Worm (Caenorhabditis elegans): ENCODE measurements around the gene C23G10.2.

C23G10.2 gene

DNA sequence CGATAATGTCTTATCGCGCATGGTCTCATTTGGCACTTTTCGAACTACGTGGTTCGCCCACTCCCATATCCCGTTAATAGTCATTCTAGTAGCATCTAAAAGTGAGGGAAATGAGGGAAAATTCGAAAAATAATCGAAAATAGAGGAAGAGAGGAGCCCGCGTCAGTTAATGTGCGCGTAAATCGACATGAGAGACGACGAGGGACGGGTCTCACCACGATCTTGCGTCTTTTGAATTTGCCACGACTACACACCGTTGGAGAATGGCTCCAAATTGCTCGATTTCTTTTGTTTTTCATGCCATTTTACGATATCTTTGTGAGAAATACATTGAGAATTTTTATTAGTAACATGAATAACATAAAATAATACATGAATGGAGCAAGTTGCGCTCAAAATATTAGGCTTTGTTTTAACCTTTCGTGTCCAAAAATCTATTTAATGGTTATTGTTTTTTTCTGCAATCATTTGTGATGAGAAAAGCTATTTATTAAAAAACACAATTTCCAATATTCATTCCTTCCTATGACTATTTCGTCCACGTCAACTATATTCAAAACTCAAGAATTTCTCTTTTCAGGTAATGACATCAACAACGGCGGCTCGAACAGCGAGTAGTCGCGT lies 40.3 kb downstream of the C23G10.2 start, which contains the start of the genes gen-1 and stt-3:
TSS of gene gen-1 (minus strand) at position 95 of the 624 bp plus-strand sequence.
TSS of gene stt-3 (plus strand) at position 574 of the 624 bp plus-strand sequence.
- TF ChIP-seq pax-1 (tag; optimal IDR thresholded peaks at IDR 0.05) (no peak), ceh-30 (tag; optimal IDR thresholded peaks at IDR 0.05) (no peak), ahr-1 (tag; optimal IDR thresholded peaks at IDR 0.05) (no peak), tbx-7 (tag; optimal IDR thresholded peaks at IDR 0.05) (no peak), odd-2 (tag; optimal IDR thresholded peaks at IDR 0.05) (no peak), C38D4.7 (GFP tag; optimal IDR thresholded peaks at IDR 0.05) (no peak), pag-3 (tag; optimal IDR thresholded peaks at IDR 0.05; ENCODE audit: borderline replicate concordance) (no peak), unc-3 (GFP tag; conservative IDR thresholded peaks at IDR 0.05) (no peak), unc-3 (tag; optimal IDR thresholded peaks at IDR 0.05) (no peak), che-1 (tag; optimal IDR thresholded peaks at IDR 0.05) (no peak), mec-3 (tag; optimal IDR thresholded peaks at IDR 0.05; ENCODE audit: borderline replicate concordance) (no peak), nhr-232 (tag; optimal IDR thresholded peaks at IDR 0.05) (no peak)

DNA sequence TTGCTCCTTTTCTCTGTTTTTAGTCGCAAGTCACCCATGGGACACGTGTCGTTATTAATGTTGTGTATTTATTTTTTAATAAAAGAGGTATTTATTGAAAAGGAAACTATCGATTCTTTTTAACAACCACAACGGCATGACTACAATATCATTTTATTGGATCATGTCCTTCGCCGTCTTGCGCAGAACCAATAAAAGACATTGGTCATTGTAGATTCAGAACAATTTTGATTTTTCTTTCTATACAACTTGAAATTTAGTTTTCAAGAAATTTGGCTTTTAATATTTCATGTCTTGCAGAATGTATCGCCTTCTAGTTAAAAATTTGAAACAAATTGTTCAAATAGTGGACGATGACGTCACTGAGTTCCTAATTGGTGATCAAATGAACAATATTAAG lies 43.6 kb downstream of the C23G10.2 start, which contains the start of gene amdh-1:
TSS of gene amdh-1 (plus strand) at position 301 of the 400 bp plus-strand sequence.
- TF ChIP-seq hlh-6 (tag; optimal IDR thresholded peaks at IDR 0.05) = no peak
- no peak for TF ChIP-seq fax-1 (tag; optimal IDR thresholded peaks at IDR 0.05)
- TF ChIP-seq F13H6.1 (tag; optimal IDR thresholded peaks at IDR 0.05) = no peak
- no peak for TF ChIP-seq che-1 (tag; optimal IDR thresholded peaks at IDR 0.05)
- TF ChIP-seq mec-3 (tag; optimal IDR thresholded peaks at IDR 0.05; ENCODE audit: borderline replicate concordance) = no peak
- TF ChIP-seq pqm-1 (tag; optimal IDR thresholded peaks at IDR 0.05) = no peak
- TF ChIP-seq ceh-34 (tag; optimal IDR thresholded peaks at IDR 0.05) = no peak
- no peak for TF ChIP-seq nhr-232 (tag; optimal IDR thresholded peaks at IDR 0.05)
- TF ChIP-seq hlh-15 (tag; optimal IDR thresholded peaks at IDR 0.05) = no peak
- TF ChIP-seq ceh-19 (GFP tag; optimal IDR thresholded peaks at IDR 0.05) = no peak
- TF ChIP-seq zip-5 (tag; optimal IDR thresholded peaks at IDR 0.05) = no peak
- TF ChIP-seq unc-42 (tag; optimal IDR thresholded peaks at IDR 0.05) = no peak
- no peak for TF ChIP-seq pat-9 (tag; optimal IDR thresholded peaks at IDR 0.05)
- no peak for TF ChIP-seq K09A11.1 (tag; optimal IDR thresholded peaks at IDR 0.05; ENCODE audit: insufficient read depth)
- no peak for TF ChIP-seq madf-2 (tag; optimal IDR thresholded peaks at IDR 0.05)
- no peak for TF ChIP-seq unc-3 (GFP tag; conservative IDR thresholded peaks at IDR 0.05)
- TF ChIP-seq unc-3 (tag; optimal IDR thresholded peaks at IDR 0.05) = no peak
- TF ChIP-seq pros-1 (tag; optimal IDR thresholded peaks at IDR 0.05) = no peak

DNA sequence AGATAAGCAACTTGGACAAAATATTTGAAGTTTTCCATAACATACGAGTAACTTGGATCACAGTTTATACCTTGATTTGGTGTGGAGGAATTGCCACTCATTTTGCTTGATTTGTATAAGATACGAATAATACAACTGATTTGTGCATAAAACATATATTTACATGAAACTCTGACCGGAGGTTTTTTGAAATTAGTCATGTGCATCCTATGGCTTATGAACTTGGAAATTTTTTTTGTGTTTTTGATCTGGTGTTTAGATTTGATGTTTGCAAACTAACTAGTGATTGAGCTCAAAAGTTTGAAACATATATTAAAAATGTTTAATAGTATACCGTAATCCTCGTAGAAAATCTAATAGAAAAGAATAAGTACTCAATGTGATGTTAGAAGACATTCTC lies 46.9 kb downstream of the C23G10.2 start, which contains the start of gene srg-8:
TSS of gene srg-8 (minus strand) at position 101 of the 400 bp plus-strand sequence.
- no peak for TF ChIP-seq tbx-7 (tag; optimal IDR thresholded peaks at IDR 0.05)
- no peak for TF ChIP-seq dmd-4 (tag; optimal IDR thresholded peaks at IDR 0.05; ENCODE audit: borderline replicate concordance)
- TF ChIP-seq ceh-24 (tag; optimal IDR thresholded peaks at IDR 0.05) = no peak
- no peak for TF ChIP-seq K09A11.1 (tag; optimal IDR thresholded peaks at IDR 0.05; ENCODE audit: insufficient read depth)
- TF ChIP-seq ceh-2 (tag; optimal IDR thresholded peaks at IDR 0.05) = no peak
- no peak for TF ChIP-seq gmeb-2 (tag; optimal IDR thresholded peaks at IDR 0.05)
- TF ChIP-seq ref-2 (tag; optimal IDR thresholded peaks at IDR 0.05) = no peak
- TF ChIP-seq Y22D7AL.16 (tag; optimal IDR thresholded peaks at IDR 0.05) = no peak

DNA sequence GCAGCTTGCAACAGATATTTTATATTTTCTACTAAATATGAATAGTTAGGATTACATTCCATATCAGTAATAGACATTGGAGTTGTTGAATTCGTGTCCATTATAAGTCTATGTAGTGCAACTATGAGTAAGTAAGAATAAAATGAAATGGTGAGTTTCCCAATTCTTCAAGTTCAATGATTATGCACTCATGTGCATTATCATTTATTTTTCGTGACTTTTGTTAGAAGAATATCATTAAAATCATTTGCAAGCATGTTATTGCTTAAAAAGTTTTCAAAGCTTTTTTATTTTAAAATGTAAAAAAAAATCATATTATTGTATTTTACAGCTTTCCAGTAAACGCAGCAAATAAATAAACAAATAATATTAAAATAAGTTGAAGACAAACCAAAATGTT lies 48.8 kb downstream of the C23G10.2 start, which contains the start of gene srg-9:
TSS of gene srg-9 (minus strand) at position 101 of the 400 bp plus-strand sequence.
- TF ChIP-seq pros-1 (tag; optimal IDR thresholded peaks at IDR 0.05) (no peak), sox-4 (tag; optimal IDR thresholded peaks at IDR 0.05) (no peak), nhr-232 (tag; optimal IDR thresholded peaks at IDR 0.05) (no peak), sox-2 (GFP tag; IDR thresholded peaks at IDR 0.05) (no peak), ceh-18 (tag; optimal IDR thresholded peaks at IDR 0.05) (no peak)

Data from whole organism, late embryonic.